Worm (Caenorhabditis elegans) whole organism, young adult: ENCODE data around the gene Y54G2A.37.

Experiments
- B0019.2 ChIP-seq: fragments of 200-800 bp; sonication (Bioruptor generic); conservative IDR thresholded peaks from 2 replicates; pipeline ENCODE4 v1.3.6; 2022; ENCODE audit warnings: missing genetic modification reagents, missing genetic modification characterization, missing compliant biosample characterization
- B0035.1 ChIP-seq: sonication (generic microtip); optimal IDR thresholded peaks from 2 replicates; lab custom pipeline; 2016; ENCODE audit warnings: missing genetic modification characterization, mild to moderate bottlenecking, missing compliant biosample characterization, missing genotype, missing genetic modification reagents
- B0261.1 ChIP-seq: sonication (generic microtip); optimal IDR thresholded peaks from 2 replicates; lab custom pipeline; 2016; ENCODE audit warnings: mild to moderate bottlenecking, missing genetic modification characterization, moderate library complexity, missing compliant biosample characterization
- C17E4.6 ChIP-seq: fragments of 200-800 bp; sonication (Bioruptor generic); IDR thresholded peaks from 2 replicates; pipeline ENCODE4 v1.3.6; 2022; ENCODE audit warnings: missing genetic modification reagents, missing genetic modification characterization, missing compliant biosample characterization
- D2030.7 ChIP-seq: fragments of 200-800 bp; sonication (Bioruptor generic); IDR thresholded peaks from 2 replicates; pipeline ENCODE4 v1.3.6; 2022; ENCODE audit warnings: missing genetic modification reagents, missing genetic modification characterization, missing compliant biosample characterization
- F33H1.4 ChIP-seq: fragments of 200-800 bp; sonication (Bioruptor generic); IDR thresholded peaks from 2 replicates; pipeline ENCODE4 v1.3.6; 2022; ENCODE audit warnings: missing genetic modification reagents, missing genetic modification characterization, missing compliant biosample characterization
- F39B2.1 ChIP-seq: fragments of 200-800 bp; sonication (Bioruptor generic); IDR thresholded peaks from 2 replicates; pipeline ENCODE4 v1.3.6; 2022; ENCODE audit warnings: missing genetic modification reagents, missing genetic modification characterization, missing compliant biosample characterization
- F49E8.2 ChIP-seq: sonication (generic microtip); optimal IDR thresholded peaks from 3 replicates; lab custom pipeline; 2017; ENCODE audit warnings: missing genetic modification characterization, mild to moderate bottlenecking, missing compliant biosample characterization, antibody characterized with exemption, moderate library complexity; ENCODE audit not compliant: insufficient read depth
- F55B11.4 ChIP-seq: sonication (generic microtip); optimal IDR thresholded peaks from 2 replicates; lab custom pipeline; 2016; ENCODE audit warnings: missing compliant biosample characterization, missing genetic modification characterization, borderline replicate concordance; ENCODE audit not compliant: insufficient read depth
- F57C9.4 ChIP-seq: sonication (generic microtip); optimal IDR thresholded peaks from 2 replicates; lab custom pipeline; 2017; ENCODE audit warnings: mild to moderate bottlenecking, missing genetic modification characterization, missing compliant biosample characterization
- K11D2.4 ChIP-seq: fragments of 200-800 bp; sonication (Bioruptor generic); IDR thresholded peaks from 2 replicates; pipeline ENCODE4 v1.3.6; 2022; ENCODE audit warnings: missing genetic modification reagents, missing genetic modification characterization, missing compliant biosample characterization
- K12H6.12 ChIP-seq: fragments of 200-800 bp; sonication (Bioruptor generic); optimal IDR thresholded peaks from 2 replicates; lab custom pipeline; 2018; ENCODE audit warnings: mild to moderate bottlenecking, missing genetic modification characterization, missing compliant biosample characterization
- Y53F4B.3 ChIP-seq: fragments of 200-800 bp; sonication (Bioruptor generic); IDR thresholded peaks from 2 replicates; pipeline ENCODE4 v1.3.6; 2022; ENCODE audit warnings: missing genetic modification reagents, missing genetic modification characterization, missing compliant biosample characterization
- Y53G8AR.9 ChIP-seq: fragments of 200-800 bp; sonication (Bioruptor generic); conservative IDR thresholded peaks from 2 replicates; pipeline ENCODE4 v1.3.6; 2022; ENCODE audit warnings: missing genetic modification reagents, missing genetic modification characterization, missing compliant biosample characterization
- Y56A3A.18 ChIP-seq: fragments of 200-800 bp; sonication (Bioruptor generic); IDR thresholded peaks from 2 replicates; pipeline ENCODE4 v1.3.6; 2022; ENCODE audit warnings: missing genetic modification reagents, missing genetic modification characterization, missing compliant biosample characterization
- Y79H2A.3 ChIP-seq: fragments of 200-800 bp; sonication (Bioruptor generic); conservative IDR thresholded peaks from 2 replicates; pipeline ENCODE4 v1.3.6; 2022; ENCODE audit warnings: missing genetic modification reagents, missing genetic modification characterization, missing compliant biosample characterization
- athp-1 ChIP-seq: sonication (generic microtip); optimal IDR thresholded peaks from 2 replicates; lab custom pipeline; 2017; ENCODE audit warnings: mild to moderate bottlenecking, missing genetic modification characterization, missing compliant biosample characterization
- attf-5 ChIP-seq: fragments of 200-800 bp; sonication (Bioruptor generic); optimal IDR thresholded peaks from 2 replicates; lab custom pipeline; 2018; ENCODE audit warnings: mild to moderate bottlenecking, missing genetic modification characterization, missing compliant biosample characterization
- bed-1 ChIP-seq: fragments of 200-800 bp; sonication (Bioruptor generic); IDR thresholded peaks from 2 replicates; pipeline ENCODE4 v1.3.6; 2022; ENCODE audit warnings: missing genetic modification reagents, missing genetic modification characterization, missing compliant biosample characterization
- bed-2 ChIP-seq: fragments of 200-800 bp; sonication (Bioruptor generic); IDR thresholded peaks from 2 replicates; pipeline ENCODE4 v1.3.6; 2022; ENCODE audit warnings: missing genetic modification reagents, missing genetic modification characterization, missing compliant biosample characterization
- ccch-3 ChIP-seq: fragments of 200-800 bp; sonication (Bioruptor generic); optimal IDR thresholded peaks from 2 replicates; lab custom pipeline; 2018; ENCODE audit warnings: mild to moderate bottlenecking, missing genetic modification characterization, missing compliant biosample characterization
- ceh-91 ChIP-seq: fragments of 200-800 bp; sonication (Bioruptor generic); IDR thresholded peaks from 2 replicates; pipeline ENCODE4 v1.3.6; 2022; ENCODE audit warnings: missing genetic modification reagents, missing genetic modification characterization, missing compliant biosample characterization
- chd-7 ChIP-seq: sonication (generic microtip); optimal IDR thresholded peaks from 2 replicates; lab custom pipeline; 2016; ENCODE audit warnings: mild to moderate bottlenecking, missing genetic modification characterization, moderate library complexity, missing compliant biosample characterization
- die-1 ChIP-seq: sonication (generic microtip); optimal IDR thresholded peaks from 2 replicates; lab custom pipeline; 2016; ENCODE audit warnings: missing genotype, mild to moderate bottlenecking, missing genetic modification characterization, missing compliant biosample characterization
- dox-1 ChIP-seq: fragments of 200-800 bp; sonication (Bioruptor generic); IDR thresholded peaks from 2 replicates; pipeline ENCODE4 v1.3.6; 2022; ENCODE audit warnings: missing genetic modification reagents, missing genetic modification characterization, missing compliant biosample characterization
- dpl-1 ChIP-seq: fragments of 150-350 bp; optimal IDR thresholded peaks from 2 replicates; lab custom pipeline; 2014; ENCODE audit warnings: missing biosample characterization, missing genetic modification reagents, missing genetic modification characterization
- egl-44 ChIP-seq: fragments of 200-800 bp; sonication (Bioruptor generic); IDR thresholded peaks from 2 replicates; pipeline ENCODE4 v1.3.6; 2022; ENCODE audit warnings: missing genetic modification reagents, missing genetic modification characterization, missing compliant biosample characterization
- ets-4 ChIP-seq: fragments of 200-800 bp; sonication (Bioruptor generic); optimal IDR thresholded peaks from 2 replicates; lab custom pipeline; 2018; ENCODE audit warnings: mild to moderate bottlenecking, missing genetic modification characterization, missing compliant biosample characterization
- hmg-1.2 ChIP-seq: fragments of 200-800 bp; sonication (Bioruptor generic); IDR thresholded peaks from 2 replicates; pipeline ENCODE4 v1.3.6; 2022; ENCODE audit warnings: missing genetic modification reagents, missing genetic modification characterization, missing compliant biosample characterization
- hmg-20 ChIP-seq: fragments of 200-800 bp; sonication (Bioruptor generic); IDR thresholded peaks from 2 replicates; pipeline ENCODE4 v1.3.6; 2022; ENCODE audit warnings: missing genetic modification reagents, missing genetic modification characterization, missing compliant biosample characterization
- let-607 ChIP-seq, 2 experiments: fragments of 200-800 bp in 1 of 2; sonication (Bioruptor generic) in 1 of 2; sonication (generic microtip) in 1 of 2; optimal IDR thresholded peaks; 2 replicates each; lab custom pipeline; 2016 to 2018; ENCODE audit warnings: mild to moderate bottlenecking in 2 of 2, missing compliant biosample characterization in 2 of 2, missing genetic modification characterization in 2 of 2, moderate library complexity in 2 of 2, missing genotype in 1 of 2
- lin-26 ChIP-seq: fragments of 200-800 bp; sonication (Bioruptor generic); IDR thresholded peaks from 2 replicates; pipeline ENCODE4 v1.3.6; 2022; ENCODE audit warnings: missing genetic modification reagents, missing genetic modification characterization, missing compliant biosample characterization
- lin-54 ChIP-seq: fragments of 200-800 bp; sonication (Bioruptor generic); optimal IDR thresholded peaks from 2 replicates; lab custom pipeline; 2018; ENCODE audit warnings: mild to moderate bottlenecking, missing genetic modification characterization, missing compliant biosample characterization
- madf-10 ChIP-seq: sonication (generic microtip); optimal IDR thresholded peaks from 2 replicates; lab custom pipeline; 2016; ENCODE audit warnings: mild to moderate bottlenecking, missing genetic modification characterization, missing compliant biosample characterization
- madf-6 ChIP-seq: fragments of 200-800 bp; sonication (Bioruptor generic); IDR thresholded peaks from 2 replicates; pipeline ENCODE4 v1.3.6; 2022; ENCODE audit warnings: missing genetic modification reagents, missing genetic modification characterization, missing compliant biosample characterization
- mcd-1 ChIP-seq: fragments of 200-800 bp; sonication (Bioruptor generic); IDR thresholded peaks from 2 replicates; pipeline ENCODE4 v1.3.6; 2022; ENCODE audit warnings: missing genetic modification reagents, missing genetic modification characterization, missing compliant biosample characterization
- nfya-2 ChIP-seq: fragments of 200-800 bp; sonication (Bioruptor generic); IDR thresholded peaks from 2 replicates; pipeline ENCODE4 v1.3.6; 2022; ENCODE audit warnings: missing genetic modification reagents, missing genetic modification characterization, missing compliant biosample characterization
- nhr-90 ChIP-seq: sonication (generic microtip); optimal IDR thresholded peaks from 2 replicates; lab custom pipeline; 2016; ENCODE audit warnings: missing genotype, mild to moderate bottlenecking, missing genetic modification characterization, missing compliant biosample characterization
- rec-8 ChIP-seq, 2 experiments: sonication (generic microtip); optimal IDR thresholded peaks; 2 replicates each; lab custom pipeline; 2016; ENCODE audit warnings: mild to moderate bottlenecking in 2 of 2, missing genetic modification characterization in 2 of 2, missing genetic modification reagents in 2 of 2, missing genotype in 2 of 2, missing biosample characterization in 1 of 2, missing compliant biosample characterization in 1 of 2, moderate library complexity in 1 of 2
- rpc-1 ChIP-seq, 2 experiments: fragments of 150-350 bp in 1 of 2; sonication (generic microtip) in 1 of 2; optimal IDR thresholded peaks; 2 replicates each; lab custom pipeline; 2014 to 2018; ENCODE audit warnings: missing biosample characterization in 1 of 2, missing genetic modification characterization in 1 of 2, missing genetic modification reagents in 1 of 2, missing genotype in 1 of 2
- snpc-1.3 ChIP-seq: sonication (generic microtip); optimal IDR thresholded peaks from 2 replicates; lab custom pipeline; 2017; ENCODE audit warnings: missing genetic modification characterization, mild to moderate bottlenecking, missing compliant biosample characterization, antibody characterized with exemption, moderate library complexity, missing genotype, missing genetic modification reagents; ENCODE audit not compliant: insufficient read depth
- snpc-3.4 ChIP-seq: sonication (generic microtip); optimal IDR thresholded peaks from 2 replicates; lab custom pipeline; 2017; ENCODE audit warnings: missing genetic modification characterization, mild to moderate bottlenecking, missing compliant biosample characterization, antibody characterized with exemption, moderate library complexity, missing genotype, missing genetic modification reagents
- tlf-1 ChIP-seq: fragments of 200-800 bp; sonication (Bioruptor generic); optimal IDR thresholded peaks from 2 replicates; lab custom pipeline; 2018; ENCODE audit warnings: mild to moderate bottlenecking, missing genetic modification characterization, missing compliant biosample characterization
- ztf-22 ChIP-seq: fragments of 200-800 bp; sonication (Bioruptor generic); optimal IDR thresholded peaks from 2 replicates; lab custom pipeline; 2018; ENCODE audit warnings: mild to moderate bottlenecking, missing genetic modification characterization, moderate library complexity, missing compliant biosample characterization
- ztf-25 ChIP-seq: fragments of 200-800 bp; sonication (Bioruptor generic); IDR thresholded peaks from 2 replicates; pipeline ENCODE4 v1.3.6; 2022; ENCODE audit warnings: missing genetic modification reagents, missing genetic modification characterization, missing compliant biosample characterization
- ztf-28 ChIP-seq: fragments of 200-800 bp; sonication (Bioruptor generic); IDR thresholded peaks from 2 replicates; pipeline ENCODE4 v1.3.6; 2022; ENCODE audit warnings: missing genetic modification reagents, missing genetic modification characterization, missing compliant biosample characterization
- ztf-6 ChIP-seq: fragments of 200-800 bp; sonication (Bioruptor generic); IDR thresholded peaks from 2 replicates; pipeline ENCODE4 v1.3.6; 2022; ENCODE audit warnings: missing genetic modification reagents, missing genetic modification characterization, missing compliant biosample characterization

Gene Y54G2A.37

DNA sequence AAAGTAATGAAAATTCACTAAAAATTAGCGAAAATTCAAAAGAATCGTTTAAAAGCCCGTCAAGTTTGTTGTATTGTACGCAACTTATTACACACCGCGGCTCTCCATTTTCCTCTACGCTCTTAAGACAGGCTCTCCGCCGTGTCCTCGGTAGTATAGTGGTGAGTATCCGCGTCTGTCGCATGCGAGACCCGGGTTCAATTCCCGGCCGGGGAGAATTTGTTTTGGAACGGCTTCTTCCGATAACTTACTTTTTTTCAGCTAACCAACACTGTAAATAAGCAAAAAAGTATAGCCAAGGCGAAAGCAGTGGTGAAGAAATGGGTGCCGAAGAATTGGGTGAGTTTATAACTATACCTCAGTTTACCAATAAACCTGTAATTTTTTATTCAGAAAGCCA is 18.3 kb upstream of the Y54G2A.37 start:
- TF ChIP-seq madf-10 (tag; lab: Kevin White, UChicago) (peak; percentile 33), F39B2.1 (GFP tag; lab: Robert Waterston, UW) (no peak), hmg-1.2 (GFP tag; lab: Robert Waterston, UW) (peak; percentile 72), tlf-1 (GFP tag; lab: Kevin White, UChicago) (no peak), F33H1.4 (GFP tag; lab: Robert Waterston, UW) (no peak), dpl-1 (no peak), ztf-25 (GFP tag; lab: Robert Waterston, UW) (peak; percentile 87), B0019.2 (no peak), ztf-22 (GFP tag; lab: Kevin White, UChicago) (no peak), K12H6.12 (tag; lab: Kevin White, UChicago) (no peak), lin-54 (peak; percentile 53), die-1 (tag; lab: Kevin White, UChicago) (peak; percentile 66), mcd-1 (GFP tag; lab: Robert Waterston, UW) (0 out of 2 replicates have a peak, but pooled peaks have one; percentile 41), attf-5 (GFP tag; lab: Kevin White, UChicago) (peak; percentile 21), ztf-6 (GFP tag; lab: Robert Waterston, UW) (0 out of 2 replicates have a peak, but pooled peaks have one; percentile 31), ccch-3 (GFP tag; lab: Kevin White, UChicago) (no peak), bed-2 (GFP tag; lab: Robert Waterston, UW) (no peak), bed-1 (GFP tag; lab: Robert Waterston, UW) (no peak), chd-7 (tag; lab: Kevin White, UChicago) (peak; percentile 22), ets-4 (GFP tag; lab: Kevin White, UChicago) (no peak), F55B11.4 (tag; lab: Kevin White, UChicago) (no peak), Y53G8AR.9 (GFP tag; lab: Robert Waterston, UW) (no peak), B0035.1 (tag; lab: Kevin White, UChicago) (no peak), rec-8 (tag; optimal IDR thresholded peaks at IDR 0.05; lab: Kevin White, UChicago) (no peak), Y79H2A.3 (no peak), nhr-90 (peak; percentile 63), ztf-28 (GFP tag; lab: Robert Waterston, UW) (peak; percentile 43; the same call in 1 of the 2 replicates), F49E8.2 (tag; lab: Kevin White, UChicago) (peak; percentile 24), madf-6 (GFP tag; lab: Robert Waterston, UW) (peak; percentile 58; the same call in 1 of the 2 replicates), Y53F4B.3 (GFP tag; lab: Robert Waterston, UW) (no peak), athp-1 (peak; percentile 37), let-607 (tag; optimal IDR thresholded peaks at IDR 0.05; lab: Kevin White, UChicago) (no peak), lin-26 (GFP tag; lab: Robert Waterston, UW) (peak; percentile 86), hmg-20 (GFP tag; lab: Robert Waterston, UW) (peak; percentile 58; the same call in 1 of the 2 replicates), Y56A3A.18 (GFP tag; lab: Robert Waterston, UW) (no peak), D2030.7 (GFP tag; lab: Robert Waterston, UW) (peak; percentile 52; the same call in 1 of the 2 replicates), rpc-1 (optimal IDR thresholded peaks at IDR 0.05; lab: Kevin White, UChicago) (peak; percentile 66), rpc-1 (tag; optimal IDR thresholded peaks at IDR 0.05; lab: Kevin White, UChicago) (peak; percentile 85), nfya-2 (GFP tag; lab: Robert Waterston, UW) (no peak), K11D2.4 (GFP tag; lab: Robert Waterston, UW) (no peak), B0261.1 (tag; lab: Kevin White, UChicago) (peak; percentile 85), snpc-1.3 (peak; percentile 25), dox-1 (peak; percentile 59; the same call in 1 of the 2 replicates), snpc-3.4 (tag; lab: Kevin White, UChicago) (peak; percentile 7), F57C9.4 (tag; lab: Kevin White, UChicago) (no peak), egl-44 (GFP tag; lab: Robert Waterston, UW) (0 out of 2 replicates have a peak, but pooled peaks have one; percentile 32), C17E4.6 (GFP tag; lab: Robert Waterston, UW) (no peak), ceh-91 (no peak)
